Worm (Caenorhabditis elegans): ENCODE results near the gene oac-59.
A peak's percentile ranks its signal among the peaks of the same experiment; 100 is the strongest.

oac-59 gene

ce11 chrIV:12301161-12301560, at the start of gene oac-59:
Gene oac-59 (minus strand): TSS chrIV:12301261.
- TF ChIP-seq blmp-1 (tag; optimal IDR thresholded peaks at IDR 0.05; ENCODE audit: insufficient read depth) (no peak), snpc-4 (tag; optimal IDR thresholded peaks at IDR 0.05) (no peak), Y55F3AM.14 (GFP tag; optimal IDR thresholded peaks at IDR 0.05) (no peak), nhr-10 (tag; optimal IDR thresholded peaks at IDR 0.05) (no peak), ztf-1 (GFP tag; conservative IDR thresholded peaks at IDR 0.05) (no peak), nhr-23 (tag; optimal IDR thresholded peaks at IDR 0.05) (no peak), F13H6.1 (tag; optimal IDR thresholded peaks at IDR 0.05) (no peak), nhr-77 (tag; optimal IDR thresholded peaks at IDR 0.05) (no peak), crh-2 (tag; optimal IDR thresholded peaks at IDR 0.05) (no peak), nhr-237 (tag; optimal IDR thresholded peaks at IDR 0.05) (no peak), gmeb-1 (tag; optimal IDR thresholded peaks at IDR 0.05) (no peak), ZK546.5 (tag; optimal IDR thresholded peaks at IDR 0.05) (no peak), zag-1 (tag; optimal IDR thresholded peaks at IDR 0.05) (no peak), nhr-129 (tag; optimal IDR thresholded peaks at IDR 0.05) (no peak), egl-27 (tag; optimal IDR thresholded peaks at IDR 0.05) (no peak), nhr-25 (tag; optimal IDR thresholded peaks at IDR 0.05) (no peak), ceh-82 (tag; optimal IDR thresholded peaks at IDR 0.05) (no peak), sma-9 (GFP tag; optimal IDR thresholded peaks at IDR 0.05) (no peak), sma-9 (tag; optimal IDR thresholded peaks at IDR 0.05) (no peak), R02D3.7 (tag; optimal IDR thresholded peaks at IDR 0.05) (no peak)

ce11 chrIV:12350235-12350634, 49.2 kb upstream of the oac-59 start:
- TF ChIP-seq nhr-129 (tag; optimal IDR thresholded peaks at IDR 0.05), result no peak
- no peak for TF ChIP-seq skn-1 (tag; optimal IDR thresholded peaks at IDR 0.05)
- no peak for TF ChIP-seq unc-62 (GFP tag; optimal IDR thresholded peaks at IDR 0.05)
- TF ChIP-seq ztf-1 (GFP tag; conservative IDR thresholded peaks at IDR 0.05), result no peak
- TF ChIP-seq unc-39 (tag; optimal IDR thresholded peaks at IDR 0.05), result no peak
- TF ChIP-seq nhr-10 (tag; optimal IDR thresholded peaks at IDR 0.05), result no peak
- no peak for TF ChIP-seq nhr-23 (tag; optimal IDR thresholded peaks at IDR 0.05)

DNA sequence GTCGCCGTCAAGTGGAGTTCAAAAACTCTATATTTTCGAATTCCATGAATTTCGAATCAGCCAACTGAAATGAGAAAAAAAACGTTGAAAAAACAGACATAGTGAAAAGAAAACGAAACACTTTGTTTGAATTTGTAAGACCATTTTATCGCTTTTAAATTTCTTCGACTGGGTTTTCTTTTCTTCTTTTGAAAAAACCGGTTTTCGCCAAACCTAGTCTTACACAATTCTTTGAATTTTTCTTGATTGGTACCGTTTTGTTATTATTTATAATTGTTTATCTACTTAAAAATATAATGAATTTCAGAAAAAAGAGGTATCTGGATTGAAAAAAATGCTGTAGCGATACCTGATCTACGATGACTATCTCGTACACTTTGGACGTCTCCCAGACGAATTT, 48.6 kb upstream of the oac-59 start, which contains the start of gene best-22:
Gene best-22, plus strand, starts transcription at position 301 of the 400 bp plus-strand sequence.
- peak; percentile 49 for TF ChIP-seq unc-55 (GFP tag; optimal IDR thresholded peaks at IDR 0.05)
- TF ChIP-seq lin-13 (GFP tag; optimal IDR thresholded peaks at IDR 0.05), result no peak
- no peak for TF ChIP-seq nhr-21 (tag; optimal IDR thresholded peaks at IDR 0.05)
- TF ChIP-seq gmeb-1 (tag; optimal IDR thresholded peaks at IDR 0.05), result no peak
- no peak for TF ChIP-seq nhr-25 (tag; optimal IDR thresholded peaks at IDR 0.05)
- no peak for TF ChIP-seq blmp-1 (tag; optimal IDR thresholded peaks at IDR 0.05; ENCODE audit: insufficient read depth)
- no peak for TF ChIP-seq crh-2 (tag; optimal IDR thresholded peaks at IDR 0.05)
- no peak for TF ChIP-seq nhr-10 (tag; optimal IDR thresholded peaks at IDR 0.05)

DNA sequence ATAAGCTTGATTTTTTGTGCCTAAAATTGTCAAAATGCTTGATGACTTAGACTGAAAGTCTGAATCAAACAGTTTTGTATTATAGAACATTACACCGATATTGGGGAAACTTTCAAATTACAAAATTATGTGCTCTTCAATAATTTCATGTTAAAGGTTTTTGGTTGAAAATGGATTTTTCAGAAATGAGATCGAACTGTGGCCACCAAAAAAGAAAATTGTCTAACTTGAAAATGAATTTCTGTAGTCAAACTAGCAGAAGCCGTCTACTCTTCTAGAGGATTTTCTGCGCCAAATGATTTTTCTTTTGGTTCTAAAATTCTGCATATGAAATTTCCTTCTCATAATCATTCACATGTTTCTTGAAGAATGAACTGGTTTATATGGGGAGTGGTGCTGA, 39.8 kb upstream of the oac-59 start:
- TF ChIP-seq mab-5 (tag; optimal IDR thresholded peaks at IDR 0.05), result no peak
- TF ChIP-seq dmd-4 (tag; optimal IDR thresholded peaks at IDR 0.05), result no peak
- TF ChIP-seq unc-62 (GFP tag; optimal IDR thresholded peaks at IDR 0.05), result no peak

DNA sequence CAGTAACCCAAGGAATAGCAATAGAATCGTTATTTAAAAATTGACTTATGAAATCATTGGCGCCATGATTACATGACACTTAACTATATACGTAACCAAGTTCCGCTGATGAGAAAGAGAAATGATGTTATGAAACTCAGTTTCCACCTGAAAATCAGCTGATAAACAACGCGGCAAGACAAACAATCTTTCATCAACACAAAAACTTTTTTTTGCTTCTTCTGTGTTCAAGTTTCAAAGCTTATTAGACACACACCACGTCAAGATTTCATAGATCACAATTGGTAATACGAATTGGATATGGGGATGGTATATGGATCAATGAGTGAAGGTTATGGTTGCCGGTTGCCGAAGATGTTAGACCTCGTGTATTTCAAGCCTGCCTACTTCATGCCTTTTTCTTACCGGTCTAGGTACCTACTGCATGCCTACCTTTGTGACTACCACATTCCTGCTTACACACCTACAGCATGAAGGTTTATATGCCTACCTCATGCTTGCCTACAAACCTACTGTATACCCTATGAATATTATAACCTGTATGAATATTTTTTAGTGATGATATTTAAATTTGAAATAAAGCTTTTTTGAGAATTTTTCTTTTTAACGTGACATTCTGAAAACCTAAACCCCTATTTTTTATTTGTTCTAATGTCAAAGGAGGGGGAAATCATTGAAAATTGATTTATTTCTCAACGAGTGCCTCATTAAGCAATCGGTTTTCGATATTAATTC, 36.0 kb upstream of the oac-59 start, which contains the start of the genes F19B6.10 and wht-5:
Gene F19B6.10, plus strand, starts transcription at position 301 of the 735 bp plus-strand sequence.
Gene wht-5, plus strand, starts transcription at position 685 of the 735 bp plus-strand sequence.
- no peak for TF ChIP-seq nhr-129 (tag; optimal IDR thresholded peaks at IDR 0.05)
- no peak for TF ChIP-seq ceh-82 (tag; optimal IDR thresholded peaks at IDR 0.05)
- no peak for TF ChIP-seq skn-1 (tag; optimal IDR thresholded peaks at IDR 0.05)
- TF ChIP-seq nhr-23 (tag; optimal IDR thresholded peaks at IDR 0.05), result no peak
- TF ChIP-seq F13H6.1 (tag; optimal IDR thresholded peaks at IDR 0.05), result no peak
- TF ChIP-seq nhr-6 (tag; optimal IDR thresholded peaks at IDR 0.05), result no peak
- TF ChIP-seq unc-39 (tag; optimal IDR thresholded peaks at IDR 0.05), result no peak
- no peak for TF ChIP-seq ztf-11 (tag; optimal IDR thresholded peaks at IDR 0.05)
- no peak for TF ChIP-seq zag-1 (tag; optimal IDR thresholded peaks at IDR 0.05)

ce11 chrIV:12335798-12336197, 34.7 kb upstream of the oac-59 start, which contains the start of gene F19B6.1:
Gene F19B6.1 (minus strand): TSS chrIV:12336075.
- no peak for TF ChIP-seq elt-3 (tag; optimal IDR thresholded peaks at IDR 0.05)
- TF ChIP-seq unc-55 (GFP tag; optimal IDR thresholded peaks at IDR 0.05), result no peak
- no peak for TF ChIP-seq ztf-11 (tag; optimal IDR thresholded peaks at IDR 0.05)
- no peak for TF ChIP-seq mdl-1 (tag; optimal IDR thresholded peaks at IDR 0.05)
- TF ChIP-seq mab-5 (tag; optimal IDR thresholded peaks at IDR 0.05), result no peak
- TF ChIP-seq skn-1 (tag; optimal IDR thresholded peaks at IDR 0.05), result no peak
- TF ChIP-seq nhr-129 (tag; optimal IDR thresholded peaks at IDR 0.05), result no peak
- TF ChIP-seq ceh-82 (tag; optimal IDR thresholded peaks at IDR 0.05), result no peak
- TF ChIP-seq lsy-2 (tag; optimal IDR thresholded peaks at IDR 0.05), result no peak
- TF ChIP-seq nhr-237 (tag; optimal IDR thresholded peaks at IDR 0.05), result no peak
- TF ChIP-seq snpc-4 (tag; optimal IDR thresholded peaks at IDR 0.05), result no peak
- no peak for TF ChIP-seq nhr-21 (tag; optimal IDR thresholded peaks at IDR 0.05)
- TF ChIP-seq aly-2 (tag; optimal IDR thresholded peaks at IDR 0.05), result no peak
- TF ChIP-seq unc-62 (GFP tag; optimal IDR thresholded peaks at IDR 0.05), result no peak
- no peak for TF ChIP-seq ceh-16 (tag; optimal IDR thresholded peaks at IDR 0.05)

Measured in whole organism, L2 larva.